Fruit fly (Drosophila melanogaster) whole organism, embryonic: ENCODE data around the gene Adgf-C.
A peak's percentile ranks its signal among the peaks of the same experiment; 100 is the strongest.

Experiments
- B-H1 ChIP-seq: fragments of 200-800 bp; sonication (Bioruptor generic); IDR thresholded peaks from 3 replicates; pipeline ENCODE4 v1.3.6; 2022; ENCODE audit warnings: missing biosample characterization, missing genetic modification characterization
- C15 ChIP-seq: fragments of 200-800 bp; sonication (Bioruptor generic); IDR thresholded peaks from 3 replicates; pipeline ENCODE4 v1.3.6; 2022; ENCODE audit warnings: missing biosample characterization, missing genetic modification characterization
- CG10959 ChIP-seq: fragments of 200-800 bp; sonication (Bioruptor generic); IDR thresholded peaks from 2 replicates; pipeline ENCODE4 v1.3.6; 2022; ENCODE audit warnings: missing biosample characterization, missing genetic modification characterization
- CG11560 ChIP-seq: fragments of 200-800 bp; sonication (Bioruptor generic); IDR thresholded peaks from 3 replicates; pipeline ENCODE4 v1.3.6; 2022; ENCODE audit warnings: missing biosample characterization, missing genetic modification characterization
- CG12071 ChIP-seq: fragments of 200-800 bp; sonication (Bioruptor generic); optimal IDR thresholded peaks from 3 replicates; lab custom pipeline; 2018; ENCODE audit warnings: missing biosample characterization, mild to moderate bottlenecking, missing genetic modification characterization
- CG18262 ChIP-seq: fragments of 200-800 bp; optimal IDR thresholded peaks from 3 replicates; lab custom pipeline; 2019; ENCODE audit warnings: missing biosample characterization, mild to moderate bottlenecking, missing genetic modification characterization, moderate library complexity
- CG30431 ChIP-seq: fragments of 200-800 bp; sonication (Bioruptor generic); optimal IDR thresholded peaks from 2 replicates; lab custom pipeline; 2017; ENCODE audit warnings: missing biosample characterization, missing genetic modification characterization
- CG6854 ChIP-seq: fragments of 200-800 bp; sonication (Bioruptor generic); optimal IDR thresholded peaks from 3 replicates; lab custom pipeline; 2017; ENCODE audit warnings: missing biosample characterization, mild to moderate bottlenecking, missing genetic modification characterization
- CG7556 ChIP-seq: fragments of 200-800 bp; sonication (Bioruptor generic); optimal IDR thresholded peaks from 2 replicates; lab custom pipeline; 2017; ENCODE audit warnings: missing biosample characterization, mild to moderate bottlenecking, missing genetic modification characterization
- CTCF ChIP-seq: fragments of 200-800 bp; sonication (Bioruptor generic); optimal IDR thresholded peaks from 2 replicates; lab custom pipeline; 2017; ENCODE audit warnings: missing biosample characterization, mild to moderate bottlenecking, missing genetic modification characterization, moderate library complexity
- D19A ChIP-seq: fragments of 200-800 bp; optimal IDR thresholded peaks from 3 replicates; lab custom pipeline; 2019; ENCODE audit warnings: missing biosample characterization, mild to moderate bottlenecking, missing genetic modification characterization, moderate library complexity
- Deaf1 ChIP-seq: fragments of 200-800 bp; optimal IDR thresholded peaks from 3 replicates; lab custom pipeline; 2019; ENCODE audit warnings: missing biosample characterization, mild to moderate bottlenecking, missing genetic modification characterization, moderate library complexity
- Elba2 ChIP-seq: fragments of 200-800 bp; sonication (Bioruptor generic); optimal IDR thresholded peaks from 3 replicates; lab custom pipeline; 2016; ENCODE audit warnings: missing biosample characterization, missing genetic modification characterization
- Fer3 ChIP-seq: fragments of 200-800 bp; sonication (Bioruptor generic); optimal IDR thresholded peaks from 2 replicates; lab custom pipeline; 2018; ENCODE audit warnings: missing biosample characterization, mild to moderate bottlenecking, missing genetic modification characterization, moderate library complexity
- GATAe ChIP-seq: fragments of 200-800 bp; sonication (Bioruptor generic); conservative IDR thresholded peaks from 2 replicates; pipeline ENCODE4 v1.3.6; 2022; ENCODE audit warnings: missing biosample characterization, missing genetic modification characterization
- Gug ChIP-seq: fragments of 200-800 bp; sonication (Bioruptor generic); IDR thresholded peaks from 4 replicates; pipeline ENCODE4 v1.3.6; 2022; ENCODE audit warnings: missing biosample characterization, missing genetic modification characterization
- H15 ChIP-seq: fragments of 200-800 bp; sonication (Bioruptor generic); IDR thresholded peaks from 3 replicates; pipeline ENCODE4 v1.3.6; 2022; ENCODE audit warnings: missing biosample characterization, missing genetic modification characterization
- Hand ChIP-seq: fragments of 200-800 bp; sonication (Bioruptor generic); optimal IDR thresholded peaks from 2 replicates; lab custom pipeline; 2017; ENCODE audit warnings: mild to moderate bottlenecking, missing biosample characterization, missing genetic modification reagents, missing genetic modification characterization
- Hmr ChIP-seq: fragments of 200-800 bp; sonication (Bioruptor generic); optimal IDR thresholded peaks from 3 replicates; lab custom pipeline; 2017; ENCODE audit warnings: mild to moderate bottlenecking, missing biosample characterization, missing genetic modification reagents, missing genetic modification characterization
- Hr51 ChIP-seq, 2 experiments: fragments of 200-800 bp; sonication (Bioruptor generic); optimal IDR thresholded peaks; 2 replicates in 1 of 2; 3 replicates in 1 of 2; lab custom pipeline; 2016 to 2018; ENCODE audit warnings: missing biosample characterization in 2 of 2, missing genetic modification characterization in 2 of 2, mild to moderate bottlenecking in 1 of 2, moderate library complexity in 1 of 2
- Lhr ChIP-seq: fragments of 200-800 bp; sonication (Bioruptor generic); optimal IDR thresholded peaks from 3 replicates; lab custom pipeline; 2017; ENCODE audit warnings: mild to moderate bottlenecking, missing biosample characterization, missing genetic modification reagents, missing genetic modification characterization
- Mrtf ChIP-seq: fragments of 200-800 bp; sonication (Bioruptor generic); IDR thresholded peaks from 3 replicates; pipeline ENCODE4 v1.3.6; 2022; ENCODE audit warnings: missing biosample characterization, missing genetic modification characterization
- NK7.1 ChIP-seq: fragments of 200-800 bp; sonication (Bioruptor generic); optimal IDR thresholded peaks from 3 replicates; lab custom pipeline; 2016; ENCODE audit warnings: missing biosample characterization, missing genetic modification characterization
- NfI ChIP-seq: fragments of 200-800 bp; sonication (Bioruptor generic); optimal IDR thresholded peaks from 3 replicates; lab custom pipeline; 2018; ENCODE audit warnings: missing biosample characterization, mild to moderate bottlenecking, missing genetic modification characterization, moderate library complexity
- Pdp1 ChIP-seq, 2 experiments: fragments of 200-800 bp; sonication (Bioruptor generic); optimal IDR thresholded peaks; 3 replicates each; lab custom pipeline; 2016; ENCODE audit warnings: missing biosample characterization in 2 of 2, missing genetic modification characterization in 2 of 2, mild to moderate bottlenecking in 1 of 2, moderate library complexity in 1 of 2
- Rfx ChIP-seq: fragments of 200-800 bp; sonication (Bioruptor generic); IDR thresholded peaks from 2 replicates; pipeline ENCODE4 v1.3.6; 2022; ENCODE audit warnings: missing biosample characterization, missing genetic modification characterization
- Sox100B ChIP-seq: fragments of 200-800 bp; sonication (Bioruptor generic); optimal IDR thresholded peaks from 3 replicates; lab custom pipeline; 2018; ENCODE audit warnings: missing biosample characterization, mild to moderate bottlenecking, missing genetic modification characterization
- Stat92E ChIP-seq, 3 experiments: fragments of >200 bp in 2 of 3; fragments of 200-800 bp in 1 of 3; sonication (Bioruptor generic) in 1 of 3; optimal IDR thresholded peaks; 2 replicates each; lab custom pipeline; 2017 to 2019; ENCODE audit warnings: missing biosample characterization in 3 of 3, missing genetic modification characterization in 3 of 3, mild to moderate bottlenecking in 1 of 3, moderate library complexity in 1 of 3
- Tbp ChIP-seq: fragments of >200 bp; optimal IDR thresholded peaks from 2 replicates; lab custom pipeline; 2018; ENCODE audit warnings: missing biosample characterization, missing genetic modification characterization
- Xbp1 ChIP-seq: fragments of 200-800 bp; sonication (Bioruptor generic); optimal IDR thresholded peaks from 3 replicates; lab custom pipeline; 2016; ENCODE audit warnings: missing biosample characterization, mild to moderate bottlenecking, missing genetic modification characterization
- abd-A ChIP-seq: fragments of 200-800 bp; sonication (Bioruptor generic); optimal IDR thresholded peaks from 3 replicates; lab custom pipeline; 2019; ENCODE audit warnings: missing biosample characterization, mild to moderate bottlenecking, missing genetic modification characterization, moderate library complexity
- ac ChIP-seq: fragments of 200-800 bp; sonication (Bioruptor generic); optimal IDR thresholded peaks from 3 replicates; lab custom pipeline; 2017; ENCODE audit warnings: missing biosample characterization, mild to moderate bottlenecking, missing genetic modification characterization
- amos ChIP-seq: fragments of 200-800 bp; sonication (Bioruptor generic); IDR thresholded peaks from 2 replicates; pipeline ENCODE4 v1.3.6; 2022; ENCODE audit warnings: missing biosample characterization, missing genetic modification characterization; ENCODE audit not compliant: partially characterized antibody
- chm ChIP-seq: fragments of 200-800 bp; sonication (Bioruptor generic); IDR thresholded peaks from 2 replicates; pipeline ENCODE4 v1.3.6; 2022; ENCODE audit warnings: missing biosample characterization, missing genetic modification characterization
- eve ChIP-seq, 2 experiments: fragments of >200 bp; optimal IDR thresholded peaks; 2 replicates each; lab custom pipeline; 2017; ENCODE audit warnings: missing biosample characterization in 2 of 2, missing genetic modification characterization in 2 of 2
- ewg ChIP-seq: fragments of 200-800 bp; sonication (Bioruptor generic); optimal IDR thresholded peaks from 3 replicates; lab custom pipeline; 2017; ENCODE audit warnings: mild to moderate bottlenecking, missing biosample characterization, missing genetic modification reagents, missing genetic modification characterization
- gro ChIP-seq: fragments of 200-800 bp; sonication (Bioruptor generic); optimal IDR thresholded peaks from 2 replicates; lab custom pipeline; 2016; ENCODE audit warnings: missing biosample characterization, missing genetic modification characterization
- gt ChIP-seq: fragments of 200-800 bp; sonication (Bioruptor generic); IDR thresholded peaks from 2 replicates; pipeline ENCODE4 v1.3.6; 2022; ENCODE audit warnings: missing biosample characterization, missing genetic modification characterization
- mirr ChIP-seq: fragments of 200-800 bp; sonication (Bioruptor generic); optimal IDR thresholded peaks from 3 replicates; lab custom pipeline; 2018; ENCODE audit warnings: missing biosample characterization, mild to moderate bottlenecking, missing genetic modification characterization
- oc ChIP-seq: fragments of 200-800 bp; sonication (Bioruptor generic); optimal IDR thresholded peaks from 2 replicates; lab custom pipeline; 2018; ENCODE audit warnings: missing biosample characterization, mild to moderate bottlenecking, missing genetic modification characterization, moderate library complexity
- onecut ChIP-seq: fragments of 200-800 bp; sonication (Bioruptor generic); IDR thresholded peaks from 2 replicates; pipeline ENCODE4 v1.3.6; 2022; ENCODE audit warnings: missing biosample characterization, missing genetic modification characterization
- rib ChIP-seq: fragments of 200-800 bp; sonication (Bioruptor generic); IDR thresholded peaks from 2 replicates; pipeline ENCODE4 v1.3.6; 2022; ENCODE audit warnings: missing biosample characterization, missing genetic modification characterization
- sima ChIP-seq: fragments of 200-800 bp; sonication (Bioruptor generic); optimal IDR thresholded peaks from 2 replicates; lab custom pipeline; 2016; ENCODE audit warnings: missing biosample characterization, missing genetic modification characterization
- sug ChIP-seq: fragments of 200-800 bp; optimal IDR thresholded peaks from 2 replicates; lab custom pipeline; 2019; ENCODE audit warnings: missing biosample characterization, mild to moderate bottlenecking, missing genetic modification characterization, moderate library complexity

Adgf-C gene

DNA sequence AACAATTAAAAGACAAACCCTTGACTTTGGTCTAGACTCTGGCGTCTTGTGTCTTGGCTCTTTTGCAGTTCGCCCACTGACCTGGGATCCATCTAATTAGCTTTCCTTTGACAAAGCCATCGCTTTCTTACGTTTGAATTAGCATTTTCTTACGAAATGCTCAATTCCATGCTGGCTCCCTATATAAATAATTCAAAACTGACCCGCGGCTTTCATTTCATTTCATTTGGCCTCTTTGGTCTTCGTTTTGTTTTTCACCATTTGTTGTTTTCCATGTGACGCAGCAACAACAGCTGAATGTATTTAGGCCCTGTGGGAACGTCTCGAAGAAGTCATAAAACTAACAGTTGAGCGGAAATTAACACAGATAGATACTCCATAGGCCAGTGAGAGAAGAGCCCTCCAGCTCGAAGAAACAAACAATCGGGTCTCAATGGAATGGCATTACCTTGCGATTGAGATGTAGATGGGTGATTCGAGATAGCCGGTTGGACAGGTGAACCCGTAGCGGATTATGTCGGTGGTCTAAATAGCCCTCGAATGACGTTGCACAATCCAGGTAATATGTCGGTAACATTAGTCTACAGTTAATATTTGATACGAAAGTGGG, 17.6 kb downstream of the Adgf-C start (continued):
- no peak for TF ChIP-seq NK7.1 (GFP tag; lab: Kevin White, UChicago)
- no peak for TF ChIP-seq CG18262
- peak; percentile 46 for TF ChIP-seq ac (GFP tag; lab: Kevin White, UChicago)
- TF ChIP-seq Gug (GFP tag; lab: Robert Waterston, UW) = no peak
- TF ChIP-seq Mrtf (GFP tag; lab: Robert Waterston, UW) = no peak
- TF ChIP-seq chm (GFP tag; lab: Robert Waterston, UW) = no peak
- no peak for TF ChIP-seq Xbp1 (GFP tag; lab: Kevin White, UChicago)
- TF ChIP-seq GATAe (GFP tag; lab: Robert Waterston, UW) = no peak
- TF ChIP-seq abd-A = peak; percentile 70

DNA sequence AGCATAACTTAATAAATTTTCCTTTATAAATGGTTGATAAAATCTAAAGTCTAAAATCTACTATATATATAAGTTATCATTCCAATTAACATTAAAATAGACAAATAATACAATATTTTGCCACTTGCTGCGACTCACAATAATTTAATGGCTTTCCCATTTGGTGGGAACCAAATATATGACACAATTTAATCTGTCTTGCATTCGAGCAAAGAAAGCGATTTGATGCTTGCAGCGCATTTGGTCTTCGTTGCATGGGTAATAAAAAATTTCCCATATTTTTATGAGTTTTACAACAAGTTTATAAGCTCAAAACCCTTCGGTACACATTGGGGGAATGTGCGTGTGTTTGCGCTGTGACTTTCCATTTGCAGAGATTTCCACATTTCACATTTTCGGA, 20.2 kb downstream of the Adgf-C start:
- TF ChIP-seq CG6854 (GFP tag; lab: Kevin White, UChicago) (no peak), D19A (peak; percentile 33), Sox100B (GFP tag; lab: Kevin White, UChicago) (peak; percentile 15), oc (tag; lab: Kevin White, UChicago) (peak; percentile 10), Fer3 (tag; lab: Kevin White, UChicago) (no peak)

DNA sequence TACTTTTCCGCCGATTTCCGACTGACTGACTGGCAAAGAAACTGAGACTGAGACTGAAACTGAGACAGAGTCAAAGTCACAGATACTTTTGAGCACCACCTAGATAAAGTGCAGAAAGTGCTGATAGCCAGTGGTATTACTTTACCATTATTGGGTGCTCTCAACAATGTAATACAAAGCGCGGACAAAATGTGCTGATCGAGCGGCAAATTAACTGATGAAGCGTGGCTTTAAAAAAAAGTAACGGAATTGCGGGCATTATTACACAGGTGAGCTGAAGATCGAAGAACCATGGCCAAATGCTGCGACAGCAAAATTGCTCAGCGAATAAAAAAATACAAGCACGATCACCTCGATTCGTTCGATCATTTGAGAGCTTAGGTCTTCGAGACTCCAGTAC, 22.3 kb downstream of the Adgf-C start:
- TF ChIP-seq Hr51 (GFP tag; optimal IDR thresholded peaks at IDR 0.05; lab: Kevin White, UChicago) (no peak), CG30431 (GFP tag; lab: Kevin White, UChicago) (no peak), CTCF (GFP tag; lab: Kevin White, UChicago) (no peak), CG12071 (GFP tag; lab: Kevin White, UChicago) (no peak), Elba2 (no peak), ewg (GFP tag; lab: Kevin White, UChicago) (no peak), NfI (GFP tag; lab: Kevin White, UChicago) (no peak), sug (no peak), mirr (GFP tag; lab: Kevin White, UChicago) (no peak), gt (GFP tag; lab: Robert Waterston, UW) (no peak), Stat92E (GFP tag; optimal IDR thresholded peaks at IDR 0.05; lab: Kevin White, UChicago) (no peak), CG11560 (no peak), onecut (GFP tag; lab: Robert Waterston, UW) (no peak), gro (GFP tag; lab: Kevin White, UChicago) (no peak), Hand (GFP tag; lab: Kevin White, UChicago) (no peak), Hmr (GFP tag; lab: Kevin White, UChicago) (no peak)
- TF ChIP-seq, all 482 proteins: peak for 0

DNA sequence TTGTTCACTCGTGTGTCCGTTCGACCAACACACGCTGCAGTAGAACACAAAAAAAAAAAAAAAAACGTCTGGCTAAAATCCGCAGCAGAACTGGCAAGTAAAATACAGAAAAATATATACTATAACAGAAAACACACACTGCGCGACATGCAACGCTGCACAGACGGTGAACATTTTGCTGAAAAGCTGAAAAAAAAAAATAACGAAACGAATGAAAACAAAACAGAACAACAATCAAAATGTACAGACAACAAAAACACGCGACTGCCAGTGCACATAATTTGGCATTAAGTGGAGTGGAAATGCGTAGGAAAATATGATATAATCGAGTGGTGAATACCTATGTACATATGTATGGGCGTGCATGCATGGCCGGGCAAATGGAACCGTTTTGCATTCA, 23.4 kb downstream of the Adgf-C start:
- TF ChIP-seq eve (GFP tag; optimal IDR thresholded peaks at IDR 0.05; lab: Kevin White, UChicago) (peak in 1 of 2 experiments; percentile 29), rib (GFP tag; lab: Robert Waterston, UW) (no peak)

DNA sequence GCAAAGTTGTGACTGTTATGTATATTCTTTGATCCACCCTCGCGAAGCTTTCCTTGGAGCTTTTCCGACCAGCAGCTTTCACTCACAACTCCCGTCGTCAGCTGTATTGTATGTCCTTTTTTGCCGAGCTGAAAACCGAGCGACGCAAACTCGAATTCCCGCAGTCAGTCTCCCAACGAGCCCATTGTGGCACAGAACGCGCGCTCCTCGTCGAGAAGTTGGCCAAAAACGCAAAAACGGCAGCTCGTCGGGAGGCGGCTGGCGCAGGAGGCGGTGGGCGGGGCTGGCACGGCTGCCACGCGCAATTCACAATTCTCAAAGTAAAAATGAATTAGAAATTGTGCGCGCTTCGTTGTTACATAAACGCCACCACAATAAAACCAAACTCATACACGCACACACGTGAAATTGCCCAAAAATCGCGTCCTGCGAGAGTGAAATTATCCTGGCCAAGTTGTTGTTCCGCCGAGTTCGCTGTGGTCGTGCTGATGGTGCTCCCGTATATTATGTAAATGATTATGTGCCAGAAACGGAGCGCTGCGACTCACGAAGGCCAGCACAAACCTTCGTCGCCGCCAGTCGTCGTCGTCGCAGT, 28.8 kb downstream of the Adgf-C start:
- TF ChIP-seq Rfx (0 out of 2 replicates have a peak, but pooled peaks have one; percentile 23), C15 (GFP tag; lab: Robert Waterston, UW) (0 out of 3 replicates have a peak, but pooled peaks have one; percentile 12), sima (GFP tag; lab: Kevin White, UChicago) (no peak), Pdp1 (GFP tag; optimal IDR thresholded peaks at IDR 0.05; lab: Kevin White, UChicago) (peak in 1 of 2 experiments; percentile 64), CG7556 (no peak), CG10959 (0 out of 2 replicates have a peak, but pooled peaks have one; percentile 16), Lhr (GFP tag; lab: Kevin White, UChicago) (no peak), H15 (GFP tag; lab: Robert Waterston, UW) (no peak), amos (no peak), abd-A (peak; percentile 17), Tbp (GFP tag; lab: Kevin White, UChicago) (no peak), Deaf1 (peak; percentile 91), B-H1 (no peak)
